Worm (Caenorhabditis elegans) whole organism, L4 larva: Measurements from ENCODE around the gene lact-2.

Source experiments
- F10B5.3 ChIP-seq: sonication (generic microtip); optimal IDR thresholded peaks from 2 replicates; lab custom pipeline; 2016; ENCODE audit warnings: mild to moderate bottlenecking, missing genetic modification characterization, missing compliant biosample characterization
- F26F4.8 ChIP-seq: fragments of 200-800 bp; sonication (Bioruptor generic); conservative IDR thresholded peaks from 2 replicates; pipeline ENCODE4 v1.3.6; 2022; ENCODE audit warnings: missing genetic modification characterization, missing compliant biosample characterization
- R02D3.7 ChIP-seq: fragments of 150-350 bp; sonication (generic microtip); optimal IDR thresholded peaks from 3 replicates; lab custom pipeline; 2014; ENCODE audit warnings: missing biosample characterization, missing genetic modification characterization
- Y5F2A.4 ChIP-seq: fragments of 200-800 bp; sonication (Bioruptor generic); optimal IDR thresholded peaks from 2 replicates; lab custom pipeline; 2018; ENCODE audit warnings: mild to moderate bottlenecking, missing genetic modification characterization, missing compliant biosample characterization
- aha-1 ChIP-seq: fragments of 150-350 bp; peaks from one replicate; lab custom pipeline; 2014; ENCODE audit warnings: missing biosample characterization, missing genetic modification characterization
- aly-2 ChIP-seq: sonication (generic microtip); optimal IDR thresholded peaks from 2 replicates; lab custom pipeline; 2018; ENCODE audit warnings: missing biosample characterization, missing genetic modification characterization
- ama-1 ChIP-seq: fragments of 150-350 bp; optimal IDR thresholded peaks from 2 replicates; lab custom pipeline; 2014; ENCODE audit warnings: inconsistent platforms, mixed read lengths
- arid-1 ChIP-seq: fragments of 200-800 bp; sonication (Bioruptor generic); conservative IDR thresholded peaks from 2 replicates; pipeline ENCODE4 v1.3.6; 2022; ENCODE audit warnings: missing genetic modification reagents, missing genetic modification characterization, missing compliant biosample characterization
- attf-4 ChIP-seq: sonication (generic microtip); optimal IDR thresholded peaks from 3 replicates; lab custom pipeline; 2017; ENCODE audit warnings: missing biosample characterization, missing genetic modification characterization
- ceh-44 ChIP-seq: fragments of 200-800 bp; sonication (Bioruptor generic); IDR thresholded peaks from 2 replicates; pipeline ENCODE4 v1.3.6; 2022; ENCODE audit warnings: missing genetic modification reagents, missing genetic modification characterization, missing compliant biosample characterization
- ceh-62 ChIP-seq: sonication (generic microtip); optimal IDR thresholded peaks from 2 replicates; lab custom pipeline; 2017; ENCODE audit warnings: missing biosample characterization, missing genetic modification characterization
- ceh-82 ChIP-seq: sonication (generic microtip); optimal IDR thresholded peaks from 2 replicates; lab custom pipeline; 2017; ENCODE audit warnings: missing biosample characterization, missing genetic modification characterization
- ces-1 ChIP-seq: fragments of 150-350 bp; sonication (generic microtip); optimal IDR thresholded peaks from 4 replicates; lab custom pipeline; 2014; ENCODE audit warnings: missing biosample characterization, missing genetic modification reagents, missing genetic modification characterization
- daf-19 ChIP-seq: fragments of 200-800 bp; sonication (Bioruptor generic); conservative IDR thresholded peaks from 2 replicates; pipeline ENCODE4 v1.3.6; 2022; ENCODE audit warnings: missing genetic modification characterization, missing compliant biosample characterization
- dmd-6 ChIP-seq: fragments of 200-800 bp; sonication (Bioruptor generic); IDR thresholded peaks from 2 replicates; pipeline ENCODE4 v1.3.6; 2022; ENCODE audit warnings: missing genetic modification reagents, missing genetic modification characterization, missing compliant biosample characterization
- dpl-1 ChIP-seq: fragments of 150-350 bp; optimal IDR thresholded peaks from 2 replicates; lab custom pipeline; 2014; ENCODE audit warnings: missing biosample characterization, missing genetic modification reagents, missing genetic modification characterization
- dve-1 ChIP-seq: sonication (generic microtip); optimal IDR thresholded peaks from 2 replicates; lab custom pipeline; 2017; ENCODE audit warnings: antibody characterized with exemption, mild to moderate bottlenecking, missing genetic modification characterization, missing compliant biosample characterization; ENCODE audit not compliant: insufficient read depth
- egl-43 ChIP-seq: fragments of 200-800 bp; sonication (Bioruptor generic); IDR thresholded peaks from 2 replicates; pipeline ENCODE4 v1.3.6; 2022; ENCODE audit warnings: missing genetic modification reagents, missing genetic modification characterization, missing compliant biosample characterization
- hlh-30 ChIP-seq: sonication (generic microtip); optimal IDR thresholded peaks from 2 replicates; lab custom pipeline; 2017; ENCODE audit warnings: antibody characterized with exemption, mild to moderate bottlenecking, missing genetic modification characterization, missing compliant biosample characterization; ENCODE audit not compliant: insufficient read depth
- hmg-1.1 ChIP-seq: fragments of 200-800 bp; sonication (Bioruptor generic); IDR thresholded peaks from 2 replicates; pipeline ENCODE4 v1.3.6; 2022; ENCODE audit warnings: missing genetic modification reagents, missing genetic modification characterization, missing compliant biosample characterization
- jun-1 ChIP-seq: fragments of 150-350 bp; optimal IDR thresholded peaks from 2 replicates; lab custom pipeline; 2014; ENCODE audit warnings: missing biosample characterization, missing genetic modification reagents, missing genetic modification characterization
- lin-15B ChIP-seq: fragments of 150-350 bp; sonication (generic microtip); optimal IDR thresholded peaks from 3 replicates; lab custom pipeline; 2014; ENCODE audit warnings: missing biosample characterization, missing genetic modification characterization
- lin-29 ChIP-seq: fragments of 200-800 bp; sonication (Bioruptor generic); IDR thresholded peaks from 2 replicates; pipeline ENCODE4 v1.3.6; 2022; ENCODE audit warnings: missing genetic modification reagents, missing genetic modification characterization, missing compliant biosample characterization
- lin-38 ChIP-seq: fragments of 200-800 bp; sonication (Bioruptor generic); IDR thresholded peaks from 2 replicates; pipeline ENCODE4 v1.3.6; 2022; ENCODE audit warnings: missing genetic modification reagents, missing genetic modification characterization, missing compliant biosample characterization
- lin-39 ChIP-seq: fragments of 150-350 bp; optimal IDR thresholded peaks from 2 replicates; lab custom pipeline; 2014; ENCODE audit warnings: missing biosample characterization, missing genetic modification reagents, missing genetic modification characterization
- lsy-2 ChIP-seq, 2 experiments: fragments of 150-350 bp in 1 of 2; sonication (generic microtip) in 1 of 2; optimal IDR thresholded peaks; 2 replicates each; lab custom pipeline; 2014 to 2017; ENCODE audit warnings: missing biosample characterization in 2 of 2, missing genetic modification characterization in 2 of 2
- mes-2 ChIP-seq: sonication (generic microtip); optimal IDR thresholded peaks from 2 replicates; lab custom pipeline; 2016; ENCODE audit warnings: missing genotype, mild to moderate bottlenecking, missing genetic modification characterization, missing compliant biosample characterization; ENCODE audit not compliant: poor library complexity, severe bottlenecking
- mxl-3 ChIP-seq: fragments of 200-800 bp; sonication (Bioruptor generic); optimal IDR thresholded peaks from 2 replicates; lab custom pipeline; 2018; ENCODE audit warnings: mild to moderate bottlenecking, missing genetic modification characterization, missing compliant biosample characterization
- nhr-237 ChIP-seq: sonication (generic microtip); optimal IDR thresholded peaks from 2 replicates; lab custom pipeline; 2017; ENCODE audit warnings: missing biosample characterization, missing genetic modification characterization
- nhr-25 ChIP-seq: sonication (generic microtip); optimal IDR thresholded peaks from 2 replicates; lab custom pipeline; 2017; ENCODE audit warnings: missing genetic modification characterization, mild to moderate bottlenecking, missing compliant biosample characterization, antibody characterized with exemption, moderate library complexity, borderline replicate concordance; ENCODE audit not compliant: insufficient read depth
- nhr-6 ChIP-seq: fragments of 150-350 bp; optimal IDR thresholded peaks from 2 replicates; lab custom pipeline; 2014; ENCODE audit warnings: missing biosample characterization, missing genetic modification characterization
- pha-4 ChIP-seq, 2 experiments: fragments of 150-350 bp in 1 of 2; fragments of 200-800 bp in 1 of 2; sonication (Bioruptor generic) in 1 of 2; IDR thresholded peaks in 1 of 2; optimal IDR thresholded peaks in 1 of 2; 2 replicates each; pipeline versions ENCODE4 v1.3.6 to Lab custom; 2014 to 2022; ENCODE audit warnings: missing genetic modification characterization in 2 of 2, missing genetic modification reagents in 2 of 2, missing biosample characterization in 1 of 2, missing compliant biosample characterization in 1 of 2
- php-3 ChIP-seq: fragments of 200-800 bp; sonication (Bioruptor generic); IDR thresholded peaks from 2 replicates; pipeline ENCODE4 v1.3.6; 2022; ENCODE audit warnings: missing genetic modification reagents, missing genetic modification characterization, missing compliant biosample characterization
- saeg-2 ChIP-seq: fragments of 200-800 bp; sonication (Bioruptor generic); IDR thresholded peaks from 2 replicates; pipeline ENCODE4 v1.3.6; 2022; ENCODE audit warnings: missing genetic modification reagents, missing genetic modification characterization, missing compliant biosample characterization
- sdz-12 ChIP-seq: fragments of 200-800 bp; sonication (Bioruptor generic); optimal IDR thresholded peaks from 2 replicates; lab custom pipeline; 2018; ENCODE audit warnings: mild to moderate bottlenecking, missing genetic modification characterization, missing compliant biosample characterization
- snpc-1.2 ChIP-seq: fragments of 200-800 bp; sonication (Bioruptor generic); IDR thresholded peaks from 2 replicates; pipeline ENCODE4 v1.3.6; 2022; ENCODE audit warnings: missing genetic modification reagents, missing genetic modification characterization, missing compliant biosample characterization
- snpc-4 ChIP-seq: fragments of 150-350 bp; optimal IDR thresholded peaks from 2 replicates; lab custom pipeline; 2014; ENCODE audit warnings: missing biosample characterization, missing genetic modification characterization
- tra-1 ChIP-seq: fragments of 200-800 bp; sonication (Bioruptor generic); IDR thresholded peaks from 2 replicates; pipeline ENCODE4 v1.3.6; 2022; ENCODE audit warnings: missing genetic modification reagents, missing genetic modification characterization, missing compliant biosample characterization
- zag-1 ChIP-seq: fragments of 150-350 bp; optimal IDR thresholded peaks from 2 replicates; lab custom pipeline; 2014; ENCODE audit warnings: missing biosample characterization, missing genetic modification characterization
- zfp-2 ChIP-seq: sonication (generic microtip); optimal IDR thresholded peaks from 2 replicates; lab custom pipeline; 2016; ENCODE audit warnings: mild to moderate bottlenecking, missing genetic modification characterization, missing compliant biosample characterization
- ztf-11 ChIP-seq: fragments of 150-350 bp; optimal IDR thresholded peaks from 2 replicates; lab custom pipeline; 2014; ENCODE audit warnings: missing biosample characterization, missing genetic modification characterization
- ztf-7 ChIP-seq: fragments of 150-350 bp; optimal IDR thresholded peaks from 2 replicates; lab custom pipeline; 2014; ENCODE audit warnings: missing biosample characterization, missing genetic modification characterization

lact-2 gene

ce11 chrII:10099072-10099471, 4.4 kb downstream of the lact-2 start:
- TF ChIP-seq nhr-237 (tag; lab: Kevin White, UChicago) (no peak), aha-1 (tag; lab: Kevin White, UChicago) (peak; percentile 96)

DNA sequence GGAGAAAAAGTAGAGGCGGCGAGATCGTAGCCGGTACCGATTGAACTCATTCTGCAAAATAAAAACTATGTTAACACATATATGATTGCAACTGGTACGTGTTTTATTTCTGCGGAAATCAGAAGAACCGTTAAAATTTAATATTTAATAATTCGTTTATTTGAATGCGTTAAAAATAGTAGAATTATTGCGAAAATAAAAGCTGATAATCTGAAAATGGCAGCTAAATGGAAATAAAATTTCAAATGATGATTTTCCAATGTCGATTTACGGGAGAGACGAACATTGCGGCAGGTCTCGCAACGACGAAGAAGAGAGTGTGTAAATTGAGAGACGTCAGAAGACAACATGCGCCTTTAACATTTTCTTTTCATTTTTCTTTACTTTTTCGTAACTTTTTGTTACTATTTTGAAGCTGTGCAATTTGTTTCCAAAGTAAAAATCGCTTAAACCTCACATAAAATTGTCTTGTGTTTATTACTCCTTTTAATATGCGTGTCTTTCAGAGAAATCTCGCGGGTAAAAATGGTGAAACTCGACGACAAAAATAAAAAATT, 5.2 kb downstream of the lact-2 start, which contains the start of the genes pas-7 and puf-12:
pas-7 (minus strand) TSS at position 51 of the 557 bp plus-strand sequence.
puf-12 (plus strand) TSS at position 507 of the 557 bp plus-strand sequence.
- peak; percentile 64 for TF ChIP-seq mes-2 (tag; lab: Kevin White, UChicago)
- TF ChIP-seq nhr-6 (tag; lab: Kevin White, UChicago): peak; percentile 65
- TF ChIP-seq lsy-2 (tag; optimal IDR thresholded peaks at IDR 0.05; lab: Kevin White, UChicago): peak in 1 of 2 experiments; percentile 66
- peak; percentile 12 for TF ChIP-seq dpl-1 (GFP tag; lab: Kevin White, UChicago)
- TF ChIP-seq R02D3.7 (tag; lab: Kevin White, UChicago): peak; percentile 38
- TF ChIP-seq ztf-11 (tag; lab: Kevin White, UChicago): no peak
- no peak for TF ChIP-seq daf-19 (GFP tag; lab: Robert Waterston, UW)
- no peak for TF ChIP-seq ztf-7
- no peak for TF ChIP-seq dmd-6 (GFP tag; lab: Robert Waterston, UW)
- no peak for TF ChIP-seq pha-4 (GFP tag; IDR thresholded peaks at IDR 0.05; lab: Robert Waterston, UW)
- TF ChIP-seq pha-4 (tag; optimal IDR thresholded peaks at IDR 0.05; lab: Kevin White, UChicago): peak; percentile 65

ce11 chrII:10103212-10103611, 8.5 kb downstream of the lact-2 start:
- no peak for TF ChIP-seq dmd-6 (GFP tag; lab: Robert Waterston, UW)
- no peak for TF ChIP-seq lin-38 (GFP tag; lab: Robert Waterston, UW)
- no peak for TF ChIP-seq aly-2 (tag; lab: Kevin White, UChicago)
- TF ChIP-seq sdz-12 (GFP tag; lab: Kevin White, UChicago): no peak
- no peak for TF ChIP-seq lin-29 (GFP tag; lab: Robert Waterston, UW)
- TF ChIP-seq lin-39: no peak
- TF ChIP-seq ama-1 (lab: Kevin White, UChicago): no peak

- TF ChIP-seq tra-1 (GFP tag; lab: Robert Waterston, UW): no peak
- no peak for TF ChIP-seq nhr-237 (tag; lab: Kevin White, UChicago)
- TF ChIP-seq hlh-30: no peak
- no peak for TF ChIP-seq saeg-2
- no peak for TF ChIP-seq jun-1 (tag; lab: Kevin White, UChicago)
- TF ChIP-seq lin-38 (GFP tag; lab: Robert Waterston, UW): no peak
- TF ChIP-seq lin-29 (GFP tag; lab: Robert Waterston, UW): no peak
- TF ChIP-seq nhr-25 (tag; lab: Kevin White, UChicago): no peak
- TF ChIP-seq php-3 (GFP tag; lab: Robert Waterston, UW): no peak
- TF ChIP-seq ceh-82: no peak
- no peak for TF ChIP-seq zag-1
- TF ChIP-seq Y5F2A.4 (GFP tag; lab: Kevin White, UChicago): no peak
- TF ChIP-seq ces-1 (GFP tag; lab: Kevin White, UChicago): no peak
- no peak for TF ChIP-seq snpc-1.2 (GFP tag; lab: Robert Waterston, UW)
- TF ChIP-seq mxl-3: no peak
- no peak for TF ChIP-seq ama-1 (lab: Kevin White, UChicago)
- TF ChIP-seq ceh-44: no peak
- TF ChIP-seq F10B5.3 (tag; lab: Kevin White, UChicago): no peak
Measured at ce11 chrII:10105604-10106003, 10.9 kb downstream of the lact-2 start, which contains the start of gene ZK945.4. Gene ZK945.4 (minus strand): TSS chrII:10105704.

DNA sequence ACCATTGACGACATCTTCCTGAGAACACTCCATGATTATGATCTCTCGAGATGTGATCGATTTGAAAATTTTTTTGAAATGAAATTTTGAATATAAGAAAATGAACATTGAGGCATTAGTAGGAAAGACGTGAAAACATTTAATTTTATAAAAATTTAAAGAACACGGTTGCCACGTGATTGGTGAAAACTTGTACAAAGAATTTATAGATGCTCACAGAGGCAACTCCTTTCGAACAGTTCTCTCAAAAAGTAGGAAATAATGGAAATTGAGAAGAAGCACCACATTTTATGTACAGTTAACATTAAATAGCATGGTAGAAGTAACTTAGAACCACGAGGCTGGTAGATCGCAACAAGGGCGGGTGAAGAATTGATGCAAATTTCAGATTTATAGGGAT, 12.2 kb downstream of the lact-2 start, which contains the start of gene ZK945.6:
ZK945.6 (minus strand) TSS at position 101 of the 400 bp plus-strand sequence.
- TF ChIP-seq attf-4 (tag; lab: Kevin White, UChicago) (no peak), arid-1 (GFP tag; lab: Robert Waterston, UW) (no peak), zfp-2 (no peak), dve-1 (tag; lab: Kevin White, UChicago) (no peak), egl-43 (GFP tag; lab: Robert Waterston, UW) (no peak), snpc-4 (tag; lab: Kevin White, UChicago) (no peak), lin-15B (no peak), hmg-1.1 (GFP tag; lab: Robert Waterston, UW) (no peak), F26F4.8 (GFP tag; lab: Robert Waterston, UW) (no peak), F10B5.3 (tag; lab: Kevin White, UChicago) (no peak), daf-19 (GFP tag; lab: Robert Waterston, UW) (no peak), ceh-62 (tag; lab: Kevin White, UChicago) (no peak)
